Fruit fly (Drosophila melanogaster): ENCODE data around the gene CG43798.

Gene CG43798

dm6 chr2L:4626994-4627393 lies 19.9 kb upstream of the CG43798 start:
- TF ChIP-seq CG12605 (GFP tag; IDR thresholded peaks at IDR 0.05) (no peak), CG17806 (tag; optimal IDR thresholded peaks at IDR 0.05) (no peak), CG14655 (GFP tag; optimal IDR thresholded peaks at IDR 0.05) (no peak), CG32121 (GFP tag; IDR thresholded peaks at IDR 0.05) (no peak), CG9948 (tag; optimal IDR thresholded peaks at IDR 0.05) (no peak), CG13204 (GFP tag; optimal IDR thresholded peaks at IDR 0.05) (no peak), EcR (GFP tag; optimal IDR thresholded peaks at IDR 0.05) (no peak), CG4496 (GFP tag; IDR thresholded peaks at IDR 0.05) (no peak)

dm6 chr2L:4632997-4633396 lies 13.9 kb upstream of the CG43798 start:
- TF ChIP-seq CG34367 (tag; optimal IDR thresholded peaks at IDR 0.05) (no peak), CG32121 (GFP tag; IDR thresholded peaks at IDR 0.05) (no peak), CG14655 (GFP tag; optimal IDR thresholded peaks at IDR 0.05) (peak; percentile 75), EcR (GFP tag; optimal IDR thresholded peaks at IDR 0.05) (no peak), Pif1B (GFP tag; optimal IDR thresholded peaks at IDR 0.05) (no peak), Snoo (tag; optimal IDR thresholded peaks at IDR 0.05) (no peak), Pif1A (GFP tag; optimal IDR thresholded peaks at IDR 0.05) (peak; percentile 47), CG8159 (tag; optimal IDR thresholded peaks at IDR 0.05) (no peak), CG17806 (tag; optimal IDR thresholded peaks at IDR 0.05) (no peak), CG4496 (GFP tag; IDR thresholded peaks at IDR 0.05) (no peak), Ets98B (GFP tag; IDR thresholded peaks at IDR 0.05) (0 out of 2 replicates have a peak, but pooled peaks have one; percentile 13), CG12605 (GFP tag; IDR thresholded peaks at IDR 0.05) (no peak), CG10348 (GFP tag; IDR thresholded peaks at IDR 0.05) (no peak), CG9948 (tag; optimal IDR thresholded peaks at IDR 0.05) (no peak), CG8301 (tag; optimal IDR thresholded peaks at IDR 0.05) (peak; percentile 61), rn (GFP tag; IDR thresholded peaks at IDR 0.05) (no peak), gl (tag; optimal IDR thresholded peaks at IDR 0.05) (no peak), CG15710 (tag; optimal IDR thresholded peaks at IDR 0.05) (no peak), D1 (tag; optimal IDR thresholded peaks at IDR 0.05) (no peak), CG13204 (GFP tag; optimal IDR thresholded peaks at IDR 0.05) (no peak)

- TF ChIP-seq CG12605 (GFP tag; IDR thresholded peaks at IDR 0.05): peak; percentile 55
- TF ChIP-seq CG8301 (tag; optimal IDR thresholded peaks at IDR 0.05): peak; percentile 64
- peak; percentile 74 for TF ChIP-seq CG14655 (GFP tag; optimal IDR thresholded peaks at IDR 0.05)
- no peak for TF ChIP-seq CG10348 (GFP tag; IDR thresholded peaks at IDR 0.05)
- 0 out of 3 replicates have a peak, but pooled peaks have one; percentile 41 for TF ChIP-seq CG4496 (GFP tag; IDR thresholded peaks at IDR 0.05)
- peak; percentile 37 for TF ChIP-seq Pif1A (GFP tag; optimal IDR thresholded peaks at IDR 0.05)
- TF ChIP-seq Ets98B (GFP tag; IDR thresholded peaks at IDR 0.05): 0 out of 2 replicates have a peak, but pooled peaks have one; percentile 13
- TF ChIP-seq D1 (tag; optimal IDR thresholded peaks at IDR 0.05): no peak
- no peak for TF ChIP-seq gl (tag; optimal IDR thresholded peaks at IDR 0.05)
Measured at dm6 chr2L:4635376-4635775, 11.5 kb upstream of the CG43798 start.

dm6 chr2L:4640996-4641395 lies 5.9 kb upstream of the CG43798 start, which contains the start of gene BG642163:
BG642163 (plus strand) TSS chr2L:4641296.
- TF ChIP-seq CG14655 (GFP tag; optimal IDR thresholded peaks at IDR 0.05) (no peak), CG17806 (tag; optimal IDR thresholded peaks at IDR 0.05) (no peak), CG9948 (tag; optimal IDR thresholded peaks at IDR 0.05) (no peak), CG8301 (tag; optimal IDR thresholded peaks at IDR 0.05) (no peak), CG10348 (GFP tag; IDR thresholded peaks at IDR 0.05) (no peak), fd96Ca (GFP tag; IDR thresholded peaks at IDR 0.05) (no peak), Pif1B (GFP tag; optimal IDR thresholded peaks at IDR 0.05) (no peak), gl (tag; optimal IDR thresholded peaks at IDR 0.05) (no peak), Snoo (tag; optimal IDR thresholded peaks at IDR 0.05) (no peak), CG13204 (GFP tag; optimal IDR thresholded peaks at IDR 0.05) (no peak), CG12605 (GFP tag; IDR thresholded peaks at IDR 0.05) (no peak), Pif1A (GFP tag; optimal IDR thresholded peaks at IDR 0.05) (no peak), CG4496 (GFP tag; IDR thresholded peaks at IDR 0.05) (no peak), CG8159 (tag; optimal IDR thresholded peaks at IDR 0.05) (no peak), EcR (GFP tag; optimal IDR thresholded peaks at IDR 0.05) (no peak), rn (GFP tag; IDR thresholded peaks at IDR 0.05) (no peak), CG34367 (tag; optimal IDR thresholded peaks at IDR 0.05) (no peak)

- TF ChIP-seq gl (tag; optimal IDR thresholded peaks at IDR 0.05) (no peak), Ets98B (GFP tag; IDR thresholded peaks at IDR 0.05) (no peak), CG4496 (GFP tag; IDR thresholded peaks at IDR 0.05) (no peak), Snoo (tag; optimal IDR thresholded peaks at IDR 0.05) (no peak), CG17806 (tag; optimal IDR thresholded peaks at IDR 0.05) (no peak), CG34367 (tag; optimal IDR thresholded peaks at IDR 0.05) (no peak), D1 (tag; optimal IDR thresholded peaks at IDR 0.05) (no peak), CG10348 (GFP tag; IDR thresholded peaks at IDR 0.05) (no peak), CG8159 (tag; optimal IDR thresholded peaks at IDR 0.05) (no peak), Pif1B (GFP tag; optimal IDR thresholded peaks at IDR 0.05) (no peak), EcR (GFP tag; optimal IDR thresholded peaks at IDR 0.05) (no peak), rn (GFP tag; IDR thresholded peaks at IDR 0.05) (no peak)
Measured at dm6 chr2L:4642672-4643071, 4.2 kb upstream of the CG43798 start, which contains the start of gene CG15635. CG15635 (plus strand) TSS chr2L:4642972.

dm6 chr2L:4648804-4649203 lies 2.0 kb downstream of the CG43798 start:
- TF ChIP-seq CG14655 (GFP tag; optimal IDR thresholded peaks at IDR 0.05) (peak; percentile 90), CG9948 (tag; optimal IDR thresholded peaks at IDR 0.05) (peak; percentile 34), Ets98B (GFP tag; IDR thresholded peaks at IDR 0.05) (peak; percentile 58), fd96Ca (GFP tag; IDR thresholded peaks at IDR 0.05) (peak; percentile 67; the same call in 1 of the 3 replicates), CG12605 (GFP tag; IDR thresholded peaks at IDR 0.05) (peak; percentile 49; the same call in 1 of the 2 replicates), EcR (GFP tag; optimal IDR thresholded peaks at IDR 0.05) (no peak), Snoo (tag; optimal IDR thresholded peaks at IDR 0.05) (no peak), CG13204 (GFP tag; optimal IDR thresholded peaks at IDR 0.05) (no peak), D1 (tag; optimal IDR thresholded peaks at IDR 0.05) (no peak), Pif1A (GFP tag; optimal IDR thresholded peaks at IDR 0.05) (peak; percentile 50), Pif1B (GFP tag; optimal IDR thresholded peaks at IDR 0.05) (peak; percentile 24), CG34367 (tag; optimal IDR thresholded peaks at IDR 0.05) (no peak), gl (tag; optimal IDR thresholded peaks at IDR 0.05) (no peak), CG10348 (GFP tag; IDR thresholded peaks at IDR 0.05) (no peak), CG17806 (tag; optimal IDR thresholded peaks at IDR 0.05) (peak; percentile 24), rn (GFP tag; IDR thresholded peaks at IDR 0.05) (no peak), CG8159 (tag; optimal IDR thresholded peaks at IDR 0.05) (no peak), CG8301 (tag; optimal IDR thresholded peaks at IDR 0.05) (peak; percentile 87), CG4496 (GFP tag; IDR thresholded peaks at IDR 0.05) (peak; percentile 84), CG15710 (tag; optimal IDR thresholded peaks at IDR 0.05) (no peak), CG32121 (GFP tag; IDR thresholded peaks at IDR 0.05) (no peak)
